Worm (Caenorhabditis elegans): ENCODE data around the gene T24C4.2.

T24C4.2 gene

DNA sequence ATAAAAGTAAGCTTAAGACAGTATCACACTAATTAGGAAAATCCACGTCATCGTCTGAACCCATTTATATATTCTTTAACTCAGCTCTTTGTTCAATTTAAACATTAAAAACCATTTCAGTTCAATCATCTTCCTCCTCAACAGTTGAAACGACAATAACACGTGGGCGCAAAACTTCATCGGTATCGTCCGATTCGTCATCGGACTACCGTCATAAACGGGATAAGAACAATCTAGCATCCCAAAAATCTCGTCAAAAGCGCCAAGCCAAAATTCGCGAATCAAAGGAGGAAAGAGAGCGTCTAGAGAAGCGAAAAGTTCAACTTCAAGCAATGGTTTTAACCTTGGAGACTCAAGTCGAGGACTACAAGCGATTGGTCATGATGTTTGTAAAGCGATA lies 34.6 kb downstream of the T24C4.2 start:
- TF ChIP-seq unc-39 (tag; optimal IDR thresholded peaks at IDR 0.05): no peak
- peak; percentile 30 for TF ChIP-seq ama-1 (optimal IDR thresholded peaks at IDR 0.05)

DNA sequence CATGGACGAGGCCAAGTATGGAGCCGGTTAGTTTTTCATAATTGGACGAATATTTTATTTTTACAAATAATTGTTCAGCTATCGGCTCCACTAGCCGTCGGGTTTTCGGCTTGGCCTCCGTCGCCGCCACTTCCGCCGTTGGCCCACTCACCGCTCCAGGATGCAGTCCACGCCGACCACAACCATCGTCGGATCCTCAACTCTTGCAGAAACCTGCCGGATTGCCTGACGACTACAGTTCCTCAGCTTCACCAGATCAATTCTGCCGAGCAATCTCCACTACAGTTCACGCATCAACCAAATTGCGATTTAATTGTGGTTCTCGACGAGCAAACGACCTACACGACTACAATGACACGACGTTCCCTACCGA lies 35.3 kb downstream of the T24C4.2 start:
- TF ChIP-seq nhr-12 (tag; optimal IDR thresholded peaks at IDR 0.05) (no peak), Y55F3AM.14 (GFP tag; optimal IDR thresholded peaks at IDR 0.05) (peak; percentile 14), sma-3 (GFP tag; optimal IDR thresholded peaks at IDR 0.05) (no peak)

DNA sequence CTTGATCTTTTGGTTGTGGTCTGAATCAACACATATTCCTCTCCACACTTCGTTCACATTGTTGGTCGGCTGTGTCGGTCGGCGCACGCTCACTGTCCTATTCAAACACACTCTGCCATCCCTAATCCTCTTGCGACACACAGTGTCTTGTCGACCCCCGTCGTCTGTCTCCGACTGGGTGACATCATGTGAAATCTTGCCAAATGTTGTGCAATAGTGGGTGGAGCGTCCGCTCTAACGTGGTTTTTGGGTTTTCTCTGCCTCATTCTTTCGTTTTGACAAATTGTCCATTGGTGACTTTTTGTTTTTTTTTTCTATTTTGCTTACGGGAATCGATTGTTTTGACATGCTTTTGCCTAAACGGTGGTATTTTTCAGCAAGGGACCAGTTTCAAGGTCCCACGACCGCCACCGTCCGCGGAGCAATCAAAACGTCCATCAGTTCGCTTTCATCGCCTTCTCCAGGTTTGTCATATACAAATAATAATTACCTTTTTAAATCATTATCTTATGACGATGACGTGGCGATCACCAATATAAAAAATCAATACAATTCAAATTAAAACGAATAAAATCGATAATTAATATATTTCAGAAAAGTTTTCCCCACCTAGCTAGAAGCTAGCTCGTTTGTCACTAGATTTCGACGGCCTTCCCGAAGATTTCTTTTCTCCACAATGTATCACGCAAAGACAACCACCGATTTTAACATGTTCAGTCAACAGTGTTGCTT lies 35.9 kb downstream of the T24C4.2 start:
- TF ChIP-seq nhr-10 (tag; optimal IDR thresholded peaks at IDR 0.05) (peak; percentile 82), fos-1 (tag; optimal IDR thresholded peaks at IDR 0.05) (peak; percentile 99), lin-13 (GFP tag; optimal IDR thresholded peaks at IDR 0.05) (peak; percentile 78), gmeb-1 (tag; optimal IDR thresholded peaks at IDR 0.05) (peak; percentile 69), C34F6.9 (tag; optimal IDR thresholded peaks at IDR 0.05) (peak; percentile 97), ztf-1 (GFP tag; conservative IDR thresholded peaks at IDR 0.05) (no peak), skn-1 (tag; optimal IDR thresholded peaks at IDR 0.05) (peak; percentile 35), unc-55 (GFP tag; optimal IDR thresholded peaks at IDR 0.05) (peak; percentile 96), alr-1 (tag; optimal IDR thresholded peaks at IDR 0.05) (no peak), sma-9 (GFP tag; optimal IDR thresholded peaks at IDR 0.05) (peak; percentile 92), sma-9 (tag; optimal IDR thresholded peaks at IDR 0.05) (no peak), nhr-11 (tag; optimal IDR thresholded peaks at IDR 0.05) (no peak), ztf-11 (tag; optimal IDR thresholded peaks at IDR 0.05) (no peak), lsy-2 (tag; optimal IDR thresholded peaks at IDR 0.05) (peak; percentile 67 to 89), zag-1 (tag; optimal IDR thresholded peaks at IDR 0.05) (peak; percentile 87), mab-5 (tag; optimal IDR thresholded peaks at IDR 0.05) (peak; percentile 70), nhr-77 (tag; optimal IDR thresholded peaks at IDR 0.05) (no peak), ZK546.5 (tag; optimal IDR thresholded peaks at IDR 0.05) (no peak), nhr-12 (tag; optimal IDR thresholded peaks at IDR 0.05) (no peak), mdl-1 (tag; optimal IDR thresholded peaks at IDR 0.05) (peak; percentile 83 to 94), mbf-1 (tag; optimal IDR thresholded peaks at IDR 0.05) (no peak), nhr-129 (tag; optimal IDR thresholded peaks at IDR 0.05) (peak; percentile 100), egl-27 (tag; optimal IDR thresholded peaks at IDR 0.05) (peak; percentile 92), ceh-16 (tag; optimal IDR thresholded peaks at IDR 0.05) (peak; percentile 82), dmd-4 (tag; optimal IDR thresholded peaks at IDR 0.05) (no peak), nhr-25 (tag; optimal IDR thresholded peaks at IDR 0.05) (peak; percentile 95), ztf-4 (tag; optimal IDR thresholded peaks at IDR 0.05) (peak; percentile 81), crh-2 (tag; optimal IDR thresholded peaks at IDR 0.05) (peak; percentile 93), nhr-6 (tag; optimal IDR thresholded peaks at IDR 0.05) (peak; percentile 56), nhr-237 (tag; optimal IDR thresholded peaks at IDR 0.05) (no peak), snpc-4 (tag; optimal IDR thresholded peaks at IDR 0.05) (peak; percentile 28), unc-39 (tag; optimal IDR thresholded peaks at IDR 0.05) (no peak), blmp-1 (tag; optimal IDR thresholded peaks at IDR 0.05; ENCODE audit: insufficient read depth) (peak; percentile 84), peb-1 (tag; optimal IDR thresholded peaks at IDR 0.05) (peak; percentile 49), F13H6.1 (tag; optimal IDR thresholded peaks at IDR 0.05) (peak; percentile 91), aly-2 (tag; optimal IDR thresholded peaks at IDR 0.05) (no peak), lin-11 (tag; optimal IDR thresholded peaks at IDR 0.05) (peak; percentile 83), Y55F3AM.14 (GFP tag; optimal IDR thresholded peaks at IDR 0.05) (peak; percentile 84), nhr-23 (tag; optimal IDR thresholded peaks at IDR 0.05) (no peak), sem-4 (tag; optimal IDR thresholded peaks at IDR 0.05) (peak; percentile 88), unc-62 (GFP tag; optimal IDR thresholded peaks at IDR 0.05) (no peak), elt-3 (tag; optimal IDR thresholded peaks at IDR 0.05) (no peak), ama-1 (optimal IDR thresholded peaks at IDR 0.05) (peak; percentile 94), ceh-82 (tag; optimal IDR thresholded peaks at IDR 0.05) (peak; percentile 3), sma-3 (GFP tag; optimal IDR thresholded peaks at IDR 0.05) (peak; percentile 95), elt-1 (tag; optimal IDR thresholded peaks at IDR 0.05) (no peak), nhr-21 (tag; optimal IDR thresholded peaks at IDR 0.05) (peak; percentile 94), lin-39 (tag; optimal IDR thresholded peaks at IDR 0.05) (no peak), R02D3.7 (tag; optimal IDR thresholded peaks at IDR 0.05) (no peak)

All from whole organism, L2 larva.